Worm (Caenorhabditis elegans) whole organism, early embryonic: ENCODE measurements around the gene cls-1.

Experiments
- B0310.2 ChIP-seq: sonication (generic microtip); optimal IDR thresholded peaks from 2 replicates; lab custom pipeline; 2016; ENCODE audit warnings: mild to moderate bottlenecking, missing genetic modification characterization, missing compliant biosample characterization
- F13C5.2 ChIP-seq: sonication (generic microtip); optimal IDR thresholded peaks from 2 replicates; lab custom pipeline; 2017; ENCODE audit warnings: mild to moderate bottlenecking, missing genetic modification characterization, inconsistent platforms, missing compliant biosample characterization
- aly-1 ChIP-seq: sonication (generic microtip); optimal IDR thresholded peaks from 2 replicates; lab custom pipeline; 2016; ENCODE audit warnings: missing genetic modification characterization, missing compliant biosample characterization
- ama-1 ChIP-seq: fragments of 150-350 bp; optimal IDR thresholded peaks from 2 replicates; lab custom pipeline; 2014
- ceh-13 ChIP-seq: fragments of 200-800 bp; sonication (Bioruptor generic); optimal IDR thresholded peaks from 2 replicates; lab custom pipeline; 2018; ENCODE audit warnings: mild to moderate bottlenecking, missing genetic modification characterization, missing compliant biosample characterization
- ceh-36 ChIP-seq: sonication (generic microtip); optimal IDR thresholded peaks from 2 replicates; lab custom pipeline; 2016; ENCODE audit warnings: missing genetic modification characterization, inconsistent platforms, missing compliant biosample characterization
- ets-7 ChIP-seq: sonication (generic microtip); optimal IDR thresholded peaks from 2 replicates; lab custom pipeline; 2016; ENCODE audit warnings: missing genotype, missing genetic modification characterization, missing compliant biosample characterization
- flt-1 ChIP-seq: fragments of 200-800 bp; sonication (Bioruptor generic); IDR thresholded peaks from 2 replicates; pipeline ENCODE4 v1.3.6; 2022; ENCODE audit warnings: missing genetic modification characterization, missing compliant biosample characterization
- hmbx-1 ChIP-seq: sonication (generic microtip); optimal IDR thresholded peaks from 2 replicates; lab custom pipeline; 2016; ENCODE audit warnings: mild to moderate bottlenecking, missing genetic modification characterization, missing compliant biosample characterization
- hmg-4 ChIP-seq: fragments of 200-800 bp; sonication (Bioruptor generic); optimal IDR thresholded peaks from 2 replicates; lab custom pipeline; 2018; ENCODE audit warnings: mild to moderate bottlenecking, missing genetic modification characterization, missing compliant biosample characterization
- hnd-1 ChIP-seq: sonication (generic microtip); optimal IDR thresholded peaks from 2 replicates; lab custom pipeline; 2016; ENCODE audit warnings: missing genetic modification characterization, missing compliant biosample characterization
- pes-1 ChIP-seq: fragments of 200-800 bp; sonication (Bioruptor generic); IDR thresholded peaks from 2 replicates; pipeline ENCODE4 v1.3.6; 2022; ENCODE audit warnings: missing genetic modification reagents, missing genetic modification characterization, missing compliant biosample characterization
- scrt-1 ChIP-seq: fragments of 200-800 bp; sonication (Bioruptor generic); IDR thresholded peaks from 2 replicates; pipeline ENCODE4 v1.3.6; 2022; ENCODE audit warnings: missing genetic modification characterization, missing compliant biosample characterization
- sea-1 ChIP-seq: fragments of 200-800 bp; sonication (Bioruptor generic); conservative IDR thresholded peaks from 2 replicates; pipeline ENCODE4 v1.3.6; 2022; ENCODE audit warnings: missing genetic modification characterization, missing compliant biosample characterization
- tbx-11 ChIP-seq: fragments of 200-800 bp; sonication (Bioruptor generic); IDR thresholded peaks from 2 replicates; pipeline ENCODE4 v1.3.6; 2022; ENCODE audit warnings: missing genetic modification characterization, missing compliant biosample characterization
- tbx-37 ChIP-seq: fragments of 200-800 bp; sonication (Bioruptor generic); conservative IDR thresholded peaks from 2 replicates; pipeline ENCODE4 v1.3.6; 2022; ENCODE audit warnings: missing genetic modification reagents, missing genetic modification characterization, missing compliant biosample characterization
- tra-4 ChIP-seq: sonication (generic microtip); optimal IDR thresholded peaks from 2 replicates; lab custom pipeline; 2017; ENCODE audit warnings: missing genetic modification characterization, missing compliant biosample characterization

Gene cls-1

ce11 chrIII:7508128-7508635 is at the start of gene cls-1:
Gene cls-1, plus strand, starts transcription at chrIII:7508178.
- TF ChIP-seq sea-1 (GFP tag; lab: Robert Waterston, UW), result no peak
- TF ChIP-seq tbx-11 (GFP tag; lab: Robert Waterston, UW), result no peak
- no peak for TF ChIP-seq scrt-1 (GFP tag; lab: Robert Waterston, UW)
- TF ChIP-seq hmg-4, result no peak
- TF ChIP-seq tra-4, result no peak
- TF ChIP-seq ceh-13 (GFP tag; lab: Kevin White, UChicago), result no peak
- TF ChIP-seq hmbx-1 (tag; lab: Kevin White, UChicago), result no peak
- no peak for TF ChIP-seq flt-1 (GFP tag; lab: Robert Waterston, UW)
- TF ChIP-seq aly-1 (tag; lab: Kevin White, UChicago), result no peak
- no peak for TF ChIP-seq ceh-36 (tag; lab: Kevin White, UChicago)
- TF ChIP-seq pes-1 (GFP tag; lab: Robert Waterston, UW), result no peak

ce11 chrIII:7458846-7459365 is 49.1 kb upstream of the cls-1 start, which contains the start of the genes fipr-19 and fipr-18:
Gene fipr-19, minus strand, starts transcription at chrIII:7458946.
Gene fipr-18, plus strand, starts transcription at chrIII:7459315.
- TF ChIP-seq ceh-36 (tag; lab: Kevin White, UChicago), result no peak
- TF ChIP-seq tra-4, result no peak
- TF ChIP-seq hmbx-1 (tag; lab: Kevin White, UChicago), result no peak
- TF ChIP-seq ceh-13 (GFP tag; lab: Kevin White, UChicago), result no peak
- no peak for TF ChIP-seq B0310.2 (tag; lab: Kevin White, UChicago)
- no peak for TF ChIP-seq sea-1 (GFP tag; lab: Robert Waterston, UW)
- TF ChIP-seq ama-1, result no peak
- no peak for TF ChIP-seq tbx-37 (GFP tag; lab: Robert Waterston, UW)
- no peak for TF ChIP-seq aly-1 (tag; lab: Kevin White, UChicago)
- no peak for TF ChIP-seq tbx-11 (GFP tag; lab: Robert Waterston, UW)
- TF ChIP-seq ets-7 (tag; lab: Kevin White, UChicago), result no peak
- no peak for TF ChIP-seq F13C5.2 (tag; lab: Kevin White, UChicago)
- no peak for TF ChIP-seq hnd-1 (tag; lab: Kevin White, UChicago)

- TF ChIP-seq ceh-36 (tag; lab: Kevin White, UChicago), result no peak
- TF ChIP-seq hmg-4, result no peak
- TF ChIP-seq pes-1 (GFP tag; lab: Robert Waterston, UW), result no peak
- no peak for TF ChIP-seq tbx-11 (GFP tag; lab: Robert Waterston, UW)
- TF ChIP-seq ceh-13 (GFP tag; lab: Kevin White, UChicago), result no peak
Observed at ce11 chrIII:7460018-7460417, 48.0 kb upstream of the cls-1 start, which contains the start of gene mls-1. Gene mls-1, plus strand, starts transcription at chrIII:7460341.

ce11 chrIII:7462295-7462694 is 45.7 kb upstream of the cls-1 start, which contains the start of gene fipr-20:
Gene fipr-20, minus strand, starts transcription at chrIII:7462395.
- TF ChIP-seq hmbx-1 (tag; lab: Kevin White, UChicago), result no peak
- TF ChIP-seq tra-4, result no peak
- TF ChIP-seq aly-1 (tag; lab: Kevin White, UChicago), result no peak
- TF ChIP-seq sea-1 (GFP tag; lab: Robert Waterston, UW), result no peak
- TF ChIP-seq B0310.2 (tag; lab: Kevin White, UChicago), result no peak
- no peak for TF ChIP-seq hnd-1 (tag; lab: Kevin White, UChicago)
- TF ChIP-seq ets-7 (tag; lab: Kevin White, UChicago), result no peak
- no peak for TF ChIP-seq ceh-13 (GFP tag; lab: Kevin White, UChicago)
- no peak for TF ChIP-seq hmg-4
- TF ChIP-seq scrt-1 (GFP tag; lab: Robert Waterston, UW), result no peak
- no peak for TF ChIP-seq ama-1
- no peak for TF ChIP-seq tbx-37 (GFP tag; lab: Robert Waterston, UW)
- TF ChIP-seq flt-1 (GFP tag; lab: Robert Waterston, UW), result no peak

- no peak for TF ChIP-seq ceh-13 (GFP tag; lab: Kevin White, UChicago)
- TF ChIP-seq pes-1 (GFP tag; lab: Robert Waterston, UW), result no peak
- no peak for TF ChIP-seq flt-1 (GFP tag; lab: Robert Waterston, UW)
- TF ChIP-seq tbx-37 (GFP tag; lab: Robert Waterston, UW), result no peak
- no peak for TF ChIP-seq B0310.2 (tag; lab: Kevin White, UChicago)
- no peak for TF ChIP-seq aly-1 (tag; lab: Kevin White, UChicago)
- no peak for TF ChIP-seq tra-4
- TF ChIP-seq sea-1 (GFP tag; lab: Robert Waterston, UW), result no peak
- TF ChIP-seq tbx-11 (GFP tag; lab: Robert Waterston, UW), result no peak
- TF ChIP-seq hmg-4, result no peak
Observed at ce11 chrIII:7463438-7464008, 44.5 kb upstream of the cls-1 start, which contains the start of gene H14A12.3. Gene H14A12.3, plus strand, starts transcription at chrIII:7463797.

- TF ChIP-seq hmbx-1 (tag; lab: Kevin White, UChicago) (no peak), tbx-37 (GFP tag; lab: Robert Waterston, UW) (no peak), scrt-1 (GFP tag; lab: Robert Waterston, UW) (no peak), hmg-4 (no peak), ama-1 (no peak), pes-1 (GFP tag; lab: Robert Waterston, UW) (no peak), F13C5.2 (tag; lab: Kevin White, UChicago) (no peak), ets-7 (tag; lab: Kevin White, UChicago) (no peak), B0310.2 (tag; lab: Kevin White, UChicago) (no peak), ceh-36 (tag; lab: Kevin White, UChicago) (no peak), flt-1 (GFP tag; lab: Robert Waterston, UW) (no peak), aly-1 (tag; lab: Kevin White, UChicago) (no peak), ceh-13 (GFP tag; lab: Kevin White, UChicago) (no peak), tbx-11 (GFP tag; lab: Robert Waterston, UW) (no peak), sea-1 (GFP tag; lab: Robert Waterston, UW) (no peak), hnd-1 (tag; lab: Kevin White, UChicago) (no peak), tra-4 (no peak)
Observed at ce11 chrIII:7465347-7465746, 42.6 kb upstream of the cls-1 start, which contains the start of gene fum-1. Gene fum-1, plus strand, starts transcription at chrIII:7465605.
